Worm (Caenorhabditis elegans): ENCODE measurements around the gene phat-8.
"Not testable (repeated sequence)": the region's sequence is repeated elsewhere in the genome, so short reads cannot be mapped to it uniquely, and the experiment has no call there.

DNA sequence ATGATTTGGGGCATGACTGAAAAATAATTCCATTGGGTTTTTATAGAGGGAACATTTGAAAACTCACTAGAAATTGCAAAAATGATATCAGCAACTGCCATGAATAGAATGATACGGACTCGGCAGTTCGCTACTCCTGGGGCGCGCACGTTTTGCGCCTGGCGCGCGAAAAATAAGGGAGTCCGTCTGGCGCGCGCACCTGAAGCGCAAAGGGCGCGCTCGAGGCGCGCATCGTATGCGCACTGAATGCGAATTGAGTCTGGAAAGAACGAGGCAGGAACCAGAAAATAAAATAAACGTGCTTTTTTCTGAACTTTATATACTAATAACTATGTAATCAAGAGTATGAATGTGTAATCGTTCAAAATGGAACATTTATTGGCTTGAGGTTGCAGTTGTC, 30.4 kb upstream of the phat-8 start, which contains the start of gene Y57A10C.10:
- not testable (repeated sequence) for TF ChIP-seq lim-6 (tag; optimal IDR thresholded peaks at IDR 0.05); ama-1 (optimal IDR thresholded peaks at IDR 0.05); pag-3 (tag; optimal IDR thresholded peaks at IDR 0.05; ENCODE audit: borderline replicate concordance); zip-5 (tag; optimal IDR thresholded peaks at IDR 0.05); C38D4.7 (GFP tag; optimal IDR thresholded peaks at IDR 0.05); nfya-1 (tag; optimal IDR thresholded peaks at IDR 0.05); unc-55 (GFP tag; optimal IDR thresholded peaks at IDR 0.05); fkh-10 (GFP tag; optimal IDR thresholded peaks at IDR 0.05); unc-86 (tag; optimal IDR thresholded peaks at IDR 0.05); fkh-6 (tag; optimal IDR thresholded peaks at IDR 0.05); hlh-30 (tag; optimal IDR thresholded peaks at IDR 0.05; ENCODE audit: insufficient read depth); pros-1 (tag; optimal IDR thresholded peaks at IDR 0.05)
